Worm (Caenorhabditis elegans) whole organism, midembryonic: Measurements from ENCODE around the gene M163.1.

Experiments used
- T22C8.4 ChIP-seq: fragments of 200-800 bp; sonication (Bioruptor generic); IDR thresholded peaks from 2 replicates; pipeline ENCODE4 v1.3.6; 2022; ENCODE audit warnings: missing genetic modification characterization, missing compliant biosample characterization
- cog-1 ChIP-seq: sonication (generic microtip); optimal IDR thresholded peaks from 2 replicates; lab custom pipeline; 2016; ENCODE audit warnings: missing genetic modification characterization, missing compliant biosample characterization
- flt-1 ChIP-seq: fragments of 200-800 bp; sonication (Bioruptor generic); IDR thresholded peaks from 2 replicates; pipeline ENCODE4 v1.3.6; 2022; ENCODE audit warnings: missing genetic modification characterization, missing compliant biosample characterization
- klf-2 ChIP-seq: fragments of 200-800 bp; sonication (Bioruptor generic); conservative IDR thresholded peaks from 2 replicates; pipeline ENCODE4 v1.3.6; 2022; ENCODE audit warnings: missing genetic modification reagents, missing genetic modification characterization, missing compliant biosample characterization
- med-1 ChIP-seq: sonication (generic microtip); optimal IDR thresholded peaks from 2 replicates; lab custom pipeline; 2017; ENCODE audit warnings: missing genetic modification characterization, mild to moderate bottlenecking, missing compliant biosample characterization, antibody characterized with exemption, missing genetic modification reagents; ENCODE audit not compliant: insufficient read depth
- ref-1 ChIP-seq: fragments of 200-800 bp; sonication (Bioruptor generic); conservative IDR thresholded peaks from 2 replicates; pipeline ENCODE4 v1.3.6; 2022; ENCODE audit warnings: missing genetic modification reagents, missing genetic modification characterization, missing compliant biosample characterization
- tab-1 ChIP-seq: fragments of 200-800 bp; sonication (Bioruptor generic); IDR thresholded peaks from 2 replicates; pipeline ENCODE4 v1.3.6; 2022; ENCODE audit warnings: missing genetic modification characterization, missing compliant biosample characterization
- ztf-23 ChIP-seq: fragments of 200-800 bp; sonication (Bioruptor generic); IDR thresholded peaks from 2 replicates; pipeline ENCODE4 v1.3.6; 2022; ENCODE audit warnings: missing genetic modification reagents, missing genetic modification characterization, missing compliant biosample characterization
- ztf-29 ChIP-seq: fragments of 200-800 bp; sonication (Bioruptor generic); IDR thresholded peaks from 2 replicates; pipeline ENCODE4 v1.3.6; 2022; ENCODE audit warnings: missing genetic modification reagents, missing genetic modification characterization, missing compliant biosample characterization

M163.1 gene

ce11 chrX:14487832-14488231, 15.8 kb downstream of the M163.1 start:
- TF ChIP-seq ztf-23 (GFP tag; lab: Robert Waterston, UW) (no peak), klf-2 (GFP tag; lab: Robert Waterston, UW) (no peak), ztf-29 (GFP tag; lab: Robert Waterston, UW) (no peak), cog-1 (tag; lab: Kevin White, UChicago) (no peak), ref-1 (GFP tag; lab: Robert Waterston, UW) (no peak), tab-1 (no peak), T22C8.4 (GFP tag; lab: Robert Waterston, UW) (no peak), flt-1 (no peak)

- TF ChIP-seq ztf-29 (GFP tag; lab: Robert Waterston, UW): no peak
- TF ChIP-seq T22C8.4 (GFP tag; lab: Robert Waterston, UW): no peak
- TF ChIP-seq klf-2 (GFP tag; lab: Robert Waterston, UW): no peak
- TF ChIP-seq ref-1 (GFP tag; lab: Robert Waterston, UW): no peak
- TF ChIP-seq ztf-23 (GFP tag; lab: Robert Waterston, UW): no peak
- no peak for TF ChIP-seq flt-1
- no peak for TF ChIP-seq med-1
- no peak for TF ChIP-seq tab-1
- no peak for TF ChIP-seq cog-1 (tag; lab: Kevin White, UChicago)
Observed at ce11 chrX:14487333-14487732, 16.3 kb downstream of the M163.1 start.

- TF ChIP-seq flt-1: peak; percentile 70; the same call in 1 of the 2 replicates
- TF ChIP-seq ztf-29 (GFP tag; lab: Robert Waterston, UW): no peak
- TF ChIP-seq med-1: no peak
- TF ChIP-seq cog-1 (tag; lab: Kevin White, UChicago): peak; percentile 17
- no peak for TF ChIP-seq tab-1
Observed at ce11 chrX:14486503-14486902, 17.1 kb downstream of the M163.1 start.

- TF ChIP-seq tab-1 (no peak), cog-1 (tag; lab: Kevin White, UChicago) (no peak), flt-1 (no peak), ref-1 (GFP tag; lab: Robert Waterston, UW) (no peak), klf-2 (GFP tag; lab: Robert Waterston, UW) (no peak), med-1 (no peak), ztf-29 (GFP tag; lab: Robert Waterston, UW) (no peak), T22C8.4 (GFP tag; lab: Robert Waterston, UW) (no peak), ztf-23 (GFP tag; lab: Robert Waterston, UW) (no peak)
Observed at ce11 chrX:14484827-14485226, 18.8 kb downstream of the M163.1 start, which contains the start of gene M163.8. M163.8 (plus strand) TSS chrX:14485127.

- TF ChIP-seq ztf-29 (GFP tag; lab: Robert Waterston, UW): no peak
- TF ChIP-seq ztf-23 (GFP tag; lab: Robert Waterston, UW): no peak
- no peak for TF ChIP-seq cog-1 (tag; lab: Kevin White, UChicago)
- no peak for TF ChIP-seq T22C8.4 (GFP tag; lab: Robert Waterston, UW)
- TF ChIP-seq tab-1: no peak
- TF ChIP-seq ref-1 (GFP tag; lab: Robert Waterston, UW): no peak
- no peak for TF ChIP-seq flt-1
- TF ChIP-seq klf-2 (GFP tag; lab: Robert Waterston, UW): no peak
- no peak for TF ChIP-seq med-1
Observed at ce11 chrX:14481637-14482036, 22.0 kb downstream of the M163.1 start.

ce11 chrX:14480248-14480647, 23.4 kb downstream of the M163.1 start, which contains the start of gene gfi-3:
gfi-3 (plus strand) TSS chrX:14480572.
- TF ChIP-seq cog-1 (tag; lab: Kevin White, UChicago) (no peak), T22C8.4 (GFP tag; lab: Robert Waterston, UW) (peak; percentile 13; the same call in 1 of the 2 replicates), ztf-23 (GFP tag; lab: Robert Waterston, UW) (peak; percentile 81), med-1 (peak; percentile 40)

- TF ChIP-seq ref-1 (GFP tag; lab: Robert Waterston, UW) (no peak), ztf-23 (GFP tag; lab: Robert Waterston, UW) (0 out of 2 replicates have a peak, but pooled peaks have one; percentile 46), T22C8.4 (GFP tag; lab: Robert Waterston, UW) (no peak), klf-2 (GFP tag; lab: Robert Waterston, UW) (no peak)
Observed at ce11 chrX:14478743-14479428, 24.7 kb downstream of the M163.1 start, which contains the start of gene M163.11. M163.11 (plus strand) TSS chrX:14479378.

ce11 chrX:14478193-14478592, 25.4 kb downstream of the M163.1 start:
- no peak for TF ChIP-seq med-1
- no peak for TF ChIP-seq ztf-23 (GFP tag; lab: Robert Waterston, UW)
- TF ChIP-seq ztf-29 (GFP tag; lab: Robert Waterston, UW): no peak
- no peak for TF ChIP-seq flt-1
- no peak for TF ChIP-seq cog-1 (tag; lab: Kevin White, UChicago)
- TF ChIP-seq tab-1: no peak
- no peak for TF ChIP-seq T22C8.4 (GFP tag; lab: Robert Waterston, UW)
- TF ChIP-seq ref-1 (GFP tag; lab: Robert Waterston, UW): no peak
- no peak for TF ChIP-seq klf-2 (GFP tag; lab: Robert Waterston, UW)

ce11 chrX:14477338-14477737, 26.3 kb downstream of the M163.1 start:
- no peak for TF ChIP-seq med-1
- TF ChIP-seq T22C8.4 (GFP tag; lab: Robert Waterston, UW): no peak
- TF ChIP-seq cog-1 (tag; lab: Kevin White, UChicago): no peak
- no peak for TF ChIP-seq klf-2 (GFP tag; lab: Robert Waterston, UW)
- TF ChIP-seq flt-1: no peak
- TF ChIP-seq ztf-29 (GFP tag; lab: Robert Waterston, UW): no peak
- TF ChIP-seq tab-1: no peak
- TF ChIP-seq ztf-23 (GFP tag; lab: Robert Waterston, UW): no peak
- TF ChIP-seq ref-1 (GFP tag; lab: Robert Waterston, UW): no peak
